Worm (Caenorhabditis elegans) whole organism, late embryonic: ENCODE results near the gene dnpp-1.
A peak's percentile ranks its signal among the peaks of the same experiment; 100 is the strongest.

Experiments
- C38D4.7 ChIP-seq: fragments of 200-800 bp; sonication (Bioruptor generic); optimal IDR thresholded peaks from 2 replicates; lab custom pipeline; 2018; ENCODE audit warnings: mild to moderate bottlenecking, missing genetic modification characterization, moderate library complexity, missing compliant biosample characterization
- F13H6.1 ChIP-seq: sonication (generic microtip); optimal IDR thresholded peaks from 2 replicates; lab custom pipeline; 2016; ENCODE audit warnings: missing genetic modification characterization, missing compliant biosample characterization
- ama-1 ChIP-seq: fragments of 150-350 bp; optimal IDR thresholded peaks from 2 replicates; lab custom pipeline; 2014
- ceh-19 ChIP-seq: fragments of 200-800 bp; sonication (Bioruptor generic); optimal IDR thresholded peaks from 2 replicates; lab custom pipeline; 2018; ENCODE audit warnings: mild to moderate bottlenecking, missing genetic modification characterization, missing compliant biosample characterization
- ceh-24 ChIP-seq: sonication (generic microtip); optimal IDR thresholded peaks from 2 replicates; lab custom pipeline; 2016; ENCODE audit warnings: mild to moderate bottlenecking, missing genetic modification characterization, missing compliant biosample characterization
- ceh-30 ChIP-seq: fragments of 150-350 bp; optimal IDR thresholded peaks from 2 replicates; lab custom pipeline; 2014; ENCODE audit warnings: missing biosample characterization, missing genetic modification characterization
- ceh-31 ChIP-seq: sonication (generic microtip); optimal IDR thresholded peaks from 2 replicates; lab custom pipeline; 2016; ENCODE audit warnings: missing genetic modification characterization, missing compliant biosample characterization
- ceh-34 ChIP-seq: sonication (generic microtip); optimal IDR thresholded peaks from 2 replicates; lab custom pipeline; 2016; ENCODE audit warnings: mild to moderate bottlenecking, missing genetic modification characterization, missing compliant biosample characterization
- ceh-6 ChIP-seq: fragments of 200-800 bp; sonication (Bioruptor generic); optimal IDR thresholded peaks from 2 replicates; lab custom pipeline; 2018; ENCODE audit warnings: mild to moderate bottlenecking, missing genetic modification characterization, missing compliant biosample characterization
- che-1 ChIP-seq: sonication (generic microtip); optimal IDR thresholded peaks from 2 replicates; lab custom pipeline; 2016; ENCODE audit warnings: mild to moderate bottlenecking, missing genetic modification characterization, missing compliant biosample characterization
- dmd-4 ChIP-seq: sonication (generic microtip); optimal IDR thresholded peaks from 2 replicates; lab custom pipeline; 2016; ENCODE audit warnings: borderline replicate concordance, missing genetic modification characterization, missing compliant biosample characterization
- elt-2 ChIP-seq: sonication (generic microtip); optimal IDR thresholded peaks from 2 replicates; lab custom pipeline; 2016; ENCODE audit warnings: missing genetic modification reagents, missing genetic modification characterization, missing compliant biosample characterization
- elt-4 ChIP-seq: sonication (generic microtip); optimal IDR thresholded peaks from 2 replicates; lab custom pipeline; 2016; ENCODE audit warnings: missing genetic modification characterization, missing compliant biosample characterization
- ets-4 ChIP-seq: sonication (generic microtip); optimal IDR thresholded peaks from 2 replicates; lab custom pipeline; 2016; ENCODE audit warnings: missing genetic modification characterization, missing compliant biosample characterization
- eyg-1 ChIP-seq: sonication (generic microtip); optimal IDR thresholded peaks from 2 replicates; lab custom pipeline; 2016; ENCODE audit warnings: missing genotype, missing genetic modification characterization, missing compliant biosample characterization
- fax-1 ChIP-seq: sonication (generic microtip); optimal IDR thresholded peaks from 2 replicates; lab custom pipeline; 2016; ENCODE audit warnings: missing genotype, missing genetic modification characterization, missing compliant biosample characterization
- gmeb-2 ChIP-seq: sonication (generic microtip); optimal IDR thresholded peaks from 2 replicates; lab custom pipeline; 2016; ENCODE audit warnings: missing genetic modification characterization, inconsistent platforms, missing compliant biosample characterization
- hlh-15 ChIP-seq: sonication (generic microtip); optimal IDR thresholded peaks from 2 replicates; lab custom pipeline; 2016; ENCODE audit warnings: missing genetic modification characterization, missing compliant biosample characterization
- hlh-6 ChIP-seq: sonication (generic microtip); optimal IDR thresholded peaks from 2 replicates; lab custom pipeline; 2016; ENCODE audit warnings: missing genotype, missing genetic modification characterization, missing compliant biosample characterization
- hlh-8 ChIP-seq: sonication (generic microtip); optimal IDR thresholded peaks from 2 replicates; lab custom pipeline; 2016; ENCODE audit warnings: missing genotype, missing genetic modification characterization, missing compliant biosample characterization
- lim-6 ChIP-seq: sonication (generic microtip); optimal IDR thresholded peaks from 2 replicates; lab custom pipeline; 2016; ENCODE audit warnings: missing genetic modification characterization, missing compliant biosample characterization
- madf-2 ChIP-seq: sonication (generic microtip); optimal IDR thresholded peaks from 2 replicates; lab custom pipeline; 2017; ENCODE audit warnings: missing genetic modification characterization, missing compliant biosample characterization
- nhr-11 ChIP-seq: fragments of 150-350 bp; optimal IDR thresholded peaks from 2 replicates; lab custom pipeline; 2014; ENCODE audit warnings: missing biosample characterization, missing genetic modification characterization
- npax-4 ChIP-seq: sonication (generic microtip); optimal IDR thresholded peaks from 2 replicates; lab custom pipeline; 2016; ENCODE audit warnings: missing genetic modification characterization, missing compliant biosample characterization
- pqm-1 ChIP-seq: sonication (generic microtip); optimal IDR thresholded peaks from 2 replicates; lab custom pipeline; 2016; ENCODE audit warnings: missing genetic modification characterization, missing compliant biosample characterization
- pros-1 ChIP-seq: fragments of 150-350 bp; optimal IDR thresholded peaks from 2 replicates; lab custom pipeline; 2014; ENCODE audit warnings: missing biosample characterization, missing genetic modification reagents, missing genetic modification characterization
- ref-2 ChIP-seq: sonication (generic microtip); optimal IDR thresholded peaks from 2 replicates; lab custom pipeline; 2016; ENCODE audit warnings: missing genetic modification characterization, missing compliant biosample characterization
- rnt-1 ChIP-seq: sonication (generic microtip); optimal IDR thresholded peaks from 2 replicates; lab custom pipeline; 2016; ENCODE audit warnings: missing genetic modification characterization, missing compliant biosample characterization
- sdc-2 ChIP-seq: sonication (generic microtip); optimal IDR thresholded peaks from 2 replicates; lab custom pipeline; 2016; ENCODE audit warnings: missing genotype, missing genetic modification characterization, missing compliant biosample characterization
- sox-2 ChIP-seq: fragments of 200-800 bp; sonication (Bioruptor generic); IDR thresholded peaks from 2 replicates; pipeline ENCODE4 v1.3.6; 2022; ENCODE audit warnings: missing genetic modification reagents, missing genetic modification characterization, missing compliant biosample characterization
- syd-9 ChIP-seq: sonication (generic microtip); optimal IDR thresholded peaks from 2 replicates; lab custom pipeline; 2016; ENCODE audit warnings: mild to moderate bottlenecking, missing genetic modification characterization, moderate library complexity, missing compliant biosample characterization
- tbx-7 ChIP-seq: sonication (generic microtip); optimal IDR thresholded peaks from 2 replicates; lab custom pipeline; 2016; ENCODE audit warnings: missing genotype, missing genetic modification characterization, missing compliant biosample characterization
- unc-42 ChIP-seq: sonication (generic microtip); optimal IDR thresholded peaks from 2 replicates; lab custom pipeline; 2016; ENCODE audit warnings: missing genotype, missing genetic modification characterization, missing compliant biosample characterization
- unc-86 ChIP-seq: sonication (generic microtip); optimal IDR thresholded peaks from 2 replicates; lab custom pipeline; 2016; ENCODE audit warnings: missing genetic modification characterization, missing compliant biosample characterization
- zip-5 ChIP-seq: sonication (generic microtip); optimal IDR thresholded peaks from 2 replicates; lab custom pipeline; 2016; ENCODE audit warnings: missing genetic modification characterization, missing compliant biosample characterization

dnpp-1 gene

DNA sequence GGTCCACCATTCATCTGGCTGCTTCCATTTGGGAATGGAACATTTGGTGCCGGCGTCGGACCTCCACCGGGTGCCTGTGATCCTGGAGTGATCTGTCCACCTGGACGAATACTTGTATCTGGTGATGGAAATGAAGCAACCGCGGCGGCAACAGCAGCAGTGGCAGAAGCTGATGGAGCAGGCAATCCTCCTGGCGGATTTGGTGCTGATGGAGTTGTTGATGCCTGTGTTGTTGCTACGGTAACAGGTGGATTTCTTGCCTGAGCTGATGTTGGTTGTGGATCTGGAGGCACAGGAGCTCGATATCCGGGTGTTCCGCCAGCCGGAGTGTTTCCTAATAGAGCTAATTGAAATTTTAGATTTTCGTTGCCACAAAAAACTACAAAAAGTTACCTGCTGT lies 31.2 kb downstream of the dnpp-1 start:
- TF ChIP-seq pros-1 (tag; lab: Kevin White, UChicago) (no peak), hlh-8 (tag; lab: Kevin White, UChicago) (no peak), tbx-7 (tag; lab: Kevin White, UChicago) (no peak), F13H6.1 (tag; lab: Kevin White, UChicago) (no peak), ceh-30 (tag; lab: Kevin White, UChicago) (no peak), gmeb-2 (tag; lab: Kevin White, UChicago) (no peak), dmd-4 (no peak), npax-4 (tag; lab: Kevin White, UChicago) (no peak), hlh-15 (no peak), ceh-6 (GFP tag; lab: Kevin White, UChicago) (no peak), eyg-1 (tag; lab: Kevin White, UChicago) (no peak), pqm-1 (no peak), fax-1 (tag; lab: Kevin White, UChicago) (no peak), sox-2 (GFP tag; lab: Robert Waterston, UW) (no peak), rnt-1 (tag; lab: Kevin White, UChicago) (no peak), unc-86 (no peak), elt-4 (tag; lab: Kevin White, UChicago) (no peak), ceh-24 (tag; lab: Kevin White, UChicago) (no peak)

DNA sequence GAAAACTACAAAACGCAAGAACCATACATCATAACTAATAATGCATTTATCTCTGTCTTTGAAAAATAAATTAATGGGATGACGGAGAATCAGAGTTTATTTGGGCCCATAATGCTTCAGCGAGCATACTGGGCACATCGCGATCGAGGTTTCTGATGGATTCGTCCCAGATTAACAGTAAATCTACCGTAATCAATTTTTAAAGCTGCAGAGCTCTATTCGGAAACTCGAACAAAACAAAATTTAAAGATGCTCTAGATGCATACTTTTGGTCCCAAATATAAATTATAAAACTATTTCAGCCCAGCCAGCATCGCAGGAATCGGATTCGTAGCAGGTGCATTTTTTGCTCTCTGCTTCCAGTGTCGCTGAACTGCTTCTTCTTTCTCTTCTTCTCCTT lies 35.5 kb downstream of the dnpp-1 start:
- TF ChIP-seq nhr-11 (no peak), che-1 (tag; lab: Kevin White, UChicago) (peak; percentile 23)

DNA sequence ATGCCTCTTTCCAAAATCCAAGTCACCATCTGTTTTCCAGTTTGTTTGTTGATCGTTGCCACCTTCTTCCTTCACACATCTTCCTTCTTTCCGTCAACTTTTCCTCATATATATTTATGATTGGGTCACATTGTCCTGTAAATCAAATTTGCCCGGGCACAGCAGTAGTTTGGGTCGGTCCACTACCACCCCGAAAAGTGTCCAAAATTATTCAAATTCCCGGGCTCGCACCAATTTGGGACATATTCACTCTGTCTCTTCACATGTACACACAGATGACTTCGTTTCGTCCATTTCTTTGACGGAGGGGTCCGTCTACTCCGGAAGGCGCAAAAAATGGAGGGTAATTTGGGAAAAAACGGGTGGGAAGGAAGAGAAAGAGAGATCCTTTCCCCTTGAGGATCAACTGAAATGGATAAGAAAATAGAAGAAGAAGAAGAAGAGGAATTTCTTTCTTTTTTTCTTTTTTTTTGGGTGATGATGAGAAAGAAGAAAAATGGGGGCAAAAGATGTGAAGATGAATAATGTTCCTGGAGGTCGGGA lies 36.6 kb downstream of the dnpp-1 start:
- TF ChIP-seq ets-4 (tag; lab: Kevin White, UChicago) (peak; percentile 19), unc-42 (peak; percentile 95), ref-2 (tag; lab: Kevin White, UChicago) (no peak), ceh-19 (GFP tag; lab: Kevin White, UChicago) (no peak)

DNA sequence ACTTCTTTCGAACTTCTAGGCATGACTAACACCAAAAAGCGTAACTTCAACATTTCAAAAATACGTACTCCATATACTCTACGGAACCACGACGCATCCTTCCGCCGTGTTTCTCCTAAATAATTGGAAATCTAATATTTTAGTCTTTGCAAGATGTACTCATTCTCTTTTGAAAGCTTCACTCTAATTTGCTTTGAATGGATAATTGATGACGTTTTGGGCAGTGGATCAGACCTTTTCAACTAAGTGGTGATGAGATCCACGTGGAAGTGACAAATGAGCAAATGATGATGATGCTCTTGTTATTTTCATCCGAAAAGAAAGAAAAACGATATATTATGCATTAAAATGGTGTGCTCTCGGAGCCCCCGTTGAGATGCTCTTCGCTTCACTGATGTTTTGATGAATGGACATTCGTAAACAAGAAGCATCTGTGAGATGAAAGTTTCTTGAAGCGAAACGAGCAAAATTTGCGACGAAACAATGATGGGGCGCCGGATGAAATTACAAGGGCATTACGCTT lies 39.1 kb downstream of the dnpp-1 start:
- TF ChIP-seq syd-9 (tag; lab: Kevin White, UChicago): no peak
- peak; percentile 26 for TF ChIP-seq ceh-31

DNA sequence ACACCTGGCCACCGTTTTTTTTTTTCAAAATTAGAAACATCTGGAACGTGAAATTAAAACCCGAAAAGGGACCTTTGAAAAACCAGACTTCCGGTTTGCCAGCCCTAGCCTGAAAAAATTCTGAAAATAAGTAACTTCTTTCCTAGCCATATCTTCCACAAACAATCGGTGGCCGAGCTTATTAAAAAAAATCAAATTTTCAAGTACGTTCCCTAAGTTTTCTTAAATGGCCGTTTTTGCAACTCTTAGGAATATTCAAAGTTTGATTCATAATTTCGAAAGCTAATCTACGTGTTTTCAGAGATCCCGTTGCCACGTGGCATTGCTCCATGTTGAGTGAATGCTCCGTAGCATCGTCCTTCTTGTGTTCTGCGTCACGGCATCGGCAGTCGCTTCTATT lies 40.0 kb downstream of the dnpp-1 start, which contains the start of gene R12B2.8:
TSS of gene R12B2.8 (plus strand) at position 301 of the 400 bp plus-strand sequence.
- no peak for TF ChIP-seq elt-2 (tag; lab: Kevin White, UChicago)
- no peak for TF ChIP-seq sdc-2 (tag; lab: Kevin White, UChicago)
- TF ChIP-seq hlh-6 (tag; lab: Kevin White, UChicago): no peak
- no peak for TF ChIP-seq che-1 (tag; lab: Kevin White, UChicago)
- no peak for TF ChIP-seq sox-2 (GFP tag; lab: Robert Waterston, UW)
- TF ChIP-seq ama-1 (lab: Kevin White, UChicago): no peak
- no peak for TF ChIP-seq lim-6 (tag; lab: Kevin White, UChicago)
- no peak for TF ChIP-seq ceh-19 (GFP tag; lab: Kevin White, UChicago)
- TF ChIP-seq C38D4.7 (GFP tag; lab: Kevin White, UChicago): no peak
- no peak for TF ChIP-seq madf-2 (tag; lab: Kevin White, UChicago)
- no peak for TF ChIP-seq unc-42
- no peak for TF ChIP-seq ceh-34 (tag; lab: Kevin White, UChicago)

DNA sequence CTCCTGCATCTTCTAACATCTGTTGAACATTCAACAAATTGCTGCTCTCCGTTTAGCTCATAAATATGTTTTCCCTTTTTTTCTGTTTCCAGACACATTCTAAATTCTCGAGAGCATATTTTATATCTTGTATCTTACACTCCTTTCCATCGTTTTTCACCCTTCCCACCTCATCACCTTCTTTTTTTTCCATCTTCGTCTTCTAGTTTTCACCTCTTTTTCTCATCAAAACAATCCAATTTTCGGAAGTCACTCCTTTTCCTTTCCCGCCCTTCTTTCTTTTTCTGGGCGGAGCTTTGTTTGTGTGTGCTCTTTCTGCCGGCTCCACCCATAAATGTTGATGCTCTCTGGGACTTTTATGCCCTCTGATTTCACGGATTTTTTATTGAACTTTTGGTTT lies 40.8 kb downstream of the dnpp-1 start:
- TF ChIP-seq unc-42 (peak; percentile 63), zip-5 (tag; lab: Kevin White, UChicago) (no peak)
